Fruit fly (Drosophila melanogaster) whole organism, embryonic: Measurements from ENCODE around the gene CG8892.

Experiments
- Blimp-1 ChIP-seq: fragments of 200-800 bp; sonication (Bioruptor generic); optimal IDR thresholded peaks from 3 replicates; lab custom pipeline; 2018; ENCODE audit warnings: missing biosample characterization, missing genetic modification characterization, mild to moderate bottlenecking, moderate library complexity, missing genetic modification reagents
- CG1024 ChIP-seq: fragments of 200-800 bp; sonication (Bioruptor generic); IDR thresholded peaks from 2 replicates; pipeline ENCODE4 v1.3.6; 2022; ENCODE audit warnings: missing biosample characterization, missing genetic modification characterization
- CG10565 ChIP-seq: fragments of 200-800 bp; sonication (Bioruptor generic); optimal IDR thresholded peaks from 3 replicates; lab custom pipeline; 2016; ENCODE audit warnings: missing biosample characterization, mild to moderate bottlenecking, missing genetic modification characterization
- CG11504 ChIP-seq: fragments of 200-800 bp; sonication (Bioruptor generic); optimal IDR thresholded peaks from 3 replicates; lab custom pipeline; 2019; ENCODE audit warnings: missing biosample characterization, mild to moderate bottlenecking, missing genetic modification characterization, moderate library complexity
- CG11560 ChIP-seq: fragments of 200-800 bp; sonication (Bioruptor generic); IDR thresholded peaks from 3 replicates; pipeline ENCODE4 v1.3.6; 2022; ENCODE audit warnings: missing biosample characterization, missing genetic modification characterization
- CG12391 ChIP-seq: fragments of 200-800 bp; sonication (Bioruptor generic); optimal IDR thresholded peaks from 3 replicates; lab custom pipeline; 2018; ENCODE audit warnings: missing biosample characterization, mild to moderate bottlenecking, missing genetic modification characterization, moderate library complexity
- CG14441 ChIP-seq: fragments of 200-800 bp; sonication (Bioruptor generic); IDR thresholded peaks from 2 replicates; pipeline ENCODE4 v1.3.6; 2022; ENCODE audit warnings: missing biosample characterization, missing genetic modification characterization
- CG1647 ChIP-seq: fragments of 200-800 bp; sonication (Bioruptor generic); optimal IDR thresholded peaks from 3 replicates; lab custom pipeline; 2016; ENCODE audit warnings: missing biosample characterization, missing genetic modification characterization
- CG16813 ChIP-seq: fragments of 200-800 bp; sonication (Bioruptor generic); IDR thresholded peaks from 3 replicates; pipeline ENCODE4 v1.3.6; 2022; ENCODE audit warnings: missing biosample characterization, missing genetic modification characterization; ENCODE audit not compliant: partially characterized antibody
- CG17385 ChIP-seq: fragments of 200-800 bp; sonication (Bioruptor generic); optimal IDR thresholded peaks from 3 replicates; lab custom pipeline; 2018; ENCODE audit warnings: missing biosample characterization, mild to moderate bottlenecking, missing genetic modification characterization
- CG18619 ChIP-seq: fragments of 200-800 bp; sonication (Bioruptor generic); optimal IDR thresholded peaks from 3 replicates; lab custom pipeline; 2017; ENCODE audit warnings: missing biosample characterization, mild to moderate bottlenecking, missing genetic modification characterization
- CG2889 ChIP-seq: fragments of 200-800 bp; sonication (Bioruptor generic); IDR thresholded peaks from 3 replicates; pipeline ENCODE4 v1.3.6; 2022; ENCODE audit warnings: missing biosample characterization, missing genetic modification characterization
- CG31441 ChIP-seq: fragments of 200-800 bp; sonication (Bioruptor generic); IDR thresholded peaks from 2 replicates; pipeline ENCODE4 v1.3.6; 2022; ENCODE audit warnings: missing biosample characterization, missing genetic modification characterization
- CG34376 ChIP-seq: fragments of 200-800 bp; sonication (Bioruptor generic); optimal IDR thresholded peaks from 2 replicates; lab custom pipeline; 2018; ENCODE audit warnings: missing biosample characterization, mild to moderate bottlenecking, missing genetic modification characterization
- CG4328 ChIP-seq: fragments of 200-800 bp; sonication (Bioruptor generic); optimal IDR thresholded peaks from 3 replicates; lab custom pipeline; 2017; ENCODE audit warnings: missing biosample characterization, missing genetic modification reagents, missing genetic modification characterization
- CG4360 ChIP-seq: fragments of 200-800 bp; sonication (Bioruptor generic); IDR thresholded peaks from 2 replicates; pipeline ENCODE4 v1.3.6; 2022; ENCODE audit warnings: missing biosample characterization, missing genetic modification characterization
- CG8388 ChIP-seq: fragments of 200-800 bp; sonication (Bioruptor generic); optimal IDR thresholded peaks from 2 replicates; lab custom pipeline; 2019; ENCODE audit warnings: missing biosample characterization, mild to moderate bottlenecking, missing genetic modification characterization, moderate library complexity
- Dad ChIP-seq: fragments of 200-800 bp; sonication (Bioruptor generic); optimal IDR thresholded peaks from 3 replicates; lab custom pipeline; 2016; ENCODE audit warnings: missing biosample characterization, missing genetic modification characterization
- Dip3 ChIP-seq: fragments of 200-800 bp; sonication (Bioruptor generic); optimal IDR thresholded peaks from 3 replicates; lab custom pipeline; 2016; ENCODE audit warnings: missing biosample characterization, missing genetic modification characterization
- Doc2 ChIP-seq: fragments of 200-800 bp; sonication (Bioruptor generic); IDR thresholded peaks from 2 replicates; pipeline ENCODE4 v1.3.6; 2022; ENCODE audit warnings: missing biosample characterization, missing genetic modification characterization
- ERR ChIP-seq: fragments of 200-800 bp; sonication (Bioruptor generic); optimal IDR thresholded peaks from 2 replicates; lab custom pipeline; 2016; ENCODE audit warnings: missing biosample characterization, missing genetic modification characterization
- Gug ChIP-seq: fragments of 200-800 bp; sonication (Bioruptor generic); IDR thresholded peaks from 4 replicates; pipeline ENCODE4 v1.3.6; 2022; ENCODE audit warnings: missing biosample characterization, missing genetic modification characterization
- HHEX ChIP-seq: fragments of 200-800 bp; sonication (Bioruptor generic); optimal IDR thresholded peaks from 3 replicates; lab custom pipeline; 2017; ENCODE audit warnings: missing biosample characterization, mild to moderate bottlenecking, missing genetic modification characterization, missing genetic modification reagents
- HLH4C ChIP-seq: fragments of 200-800 bp; sonication (Bioruptor generic); IDR thresholded peaks from 3 replicates; pipeline ENCODE4 v1.3.6; 2022; ENCODE audit warnings: missing biosample characterization, missing genetic modification characterization; ENCODE audit not compliant: partially characterized antibody
- Hmx ChIP-seq: fragments of 200-800 bp; sonication (Bioruptor generic); optimal IDR thresholded peaks from 2 replicates; lab custom pipeline; 2016; ENCODE audit warnings: missing biosample characterization, missing genetic modification characterization
- Hsf ChIP-seq: fragments of 200-800 bp; sonication (Bioruptor generic); optimal IDR thresholded peaks from 3 replicates; lab custom pipeline; 2016; ENCODE audit warnings: missing biosample characterization, missing genetic modification characterization
- MBD-R2 ChIP-seq: fragments of 200-800 bp; sonication (Bioruptor generic); IDR thresholded peaks from 2 replicates; pipeline ENCODE4 v1.3.6; 2022; ENCODE audit warnings: missing biosample characterization, missing genetic modification characterization
- Max ChIP-seq: fragments of 200-800 bp; sonication (Bioruptor generic); optimal IDR thresholded peaks from 2 replicates; lab custom pipeline; 2016; ENCODE audit warnings: missing biosample characterization, mild to moderate bottlenecking, missing genetic modification characterization
- Mes4 ChIP-seq: fragments of 200-800 bp; sonication (Bioruptor generic); optimal IDR thresholded peaks from 2 replicates; lab custom pipeline; 2016; ENCODE audit warnings: missing biosample characterization, missing genetic modification characterization
- Oaz ChIP-seq: fragments of 200-800 bp; sonication (Bioruptor generic); IDR thresholded peaks from 2 replicates; pipeline ENCODE4 v1.3.6; 2022; ENCODE audit warnings: missing biosample characterization, missing genetic modification characterization
- PHDP ChIP-seq: fragments of 200-800 bp; sonication (Bioruptor generic); optimal IDR thresholded peaks from 3 replicates; lab custom pipeline; 2018; ENCODE audit warnings: missing biosample characterization, mild to moderate bottlenecking, missing genetic modification characterization, moderate library complexity
- Trl ChIP-seq, 3 experiments: fragments of >200 bp in 2 of 3; fragments of 200-800 bp in 1 of 3; sonication (Bioruptor generic) in 1 of 3; optimal IDR thresholded peaks; 2 replicates in 1 of 3; 3 replicates in 2 of 3; lab custom pipeline; 2016 to 2017; ENCODE audit warnings: missing biosample characterization in 1 of 3, missing genetic modification characterization in 1 of 3
- amos ChIP-seq: fragments of 200-800 bp; sonication (Bioruptor generic); IDR thresholded peaks from 2 replicates; pipeline ENCODE4 v1.3.6; 2022; ENCODE audit warnings: missing biosample characterization, missing genetic modification characterization; ENCODE audit not compliant: partially characterized antibody
- bbx ChIP-seq: fragments of 200-800 bp; sonication (Bioruptor generic); IDR thresholded peaks from 2 replicates; pipeline ENCODE4 v1.3.6; 2022; ENCODE audit warnings: missing biosample characterization, missing genetic modification characterization; ENCODE audit not compliant: partially characterized antibody
- exex ChIP-seq: fragments of 200-800 bp; sonication (Bioruptor generic); optimal IDR thresholded peaks from 4 replicates; lab custom pipeline; 2018; ENCODE audit warnings: missing biosample characterization, mild to moderate bottlenecking, missing genetic modification characterization, moderate library complexity
- gcm ChIP-seq: fragments of 200-800 bp; sonication (Bioruptor generic); optimal IDR thresholded peaks from 2 replicates; lab custom pipeline; 2019; ENCODE audit warnings: missing biosample characterization, mild to moderate bottlenecking, missing genetic modification characterization, moderate library complexity
- gro ChIP-seq: fragments of 200-800 bp; sonication (Bioruptor generic); optimal IDR thresholded peaks from 2 replicates; lab custom pipeline; 2016; ENCODE audit warnings: missing biosample characterization, missing genetic modification characterization
- ham ChIP-seq: fragments of 200-800 bp; sonication (Bioruptor generic); IDR thresholded peaks from 2 replicates; pipeline ENCODE4 v1.3.6; 2022; ENCODE audit warnings: missing biosample characterization, missing genetic modification characterization
- hth ChIP-seq: fragments of >200 bp; optimal IDR thresholded peaks from 2 replicates; lab custom pipeline; 2017; ENCODE audit warnings: inconsistent platforms
- jing ChIP-seq: fragments of 200-800 bp; sonication (Bioruptor generic); optimal IDR thresholded peaks from 2 replicates; lab custom pipeline; 2018; ENCODE audit warnings: missing biosample characterization, mild to moderate bottlenecking, missing genetic modification characterization
- lilli ChIP-seq: fragments of 200-800 bp; sonication (Bioruptor generic); optimal IDR thresholded peaks from 3 replicates; lab custom pipeline; 2016; ENCODE audit warnings: missing biosample characterization, missing genetic modification characterization
- lmd ChIP-seq: fragments of 200-800 bp; sonication (Bioruptor generic); IDR thresholded peaks from 2 replicates; pipeline ENCODE4 v1.3.6; 2022; ENCODE audit warnings: missing biosample characterization, missing genetic modification characterization
- pros ChIP-seq: fragments of 200-800 bp; sonication (Bioruptor generic); optimal IDR thresholded peaks from 3 replicates; lab custom pipeline; 2019; ENCODE audit warnings: missing biosample characterization, mild to moderate bottlenecking, missing genetic modification characterization, moderate library complexity
- sisA ChIP-seq: fragments of 200-800 bp; sonication (Bioruptor generic); IDR thresholded peaks from 2 replicates; pipeline ENCODE4 v1.3.6; 2022; ENCODE audit warnings: missing biosample characterization, missing genetic modification characterization
- slou ChIP-seq: fragments of 200-800 bp; sonication (Bioruptor generic); optimal IDR thresholded peaks from 3 replicates; lab custom pipeline; 2016; ENCODE audit warnings: missing biosample characterization, missing genetic modification characterization
- stc ChIP-seq: fragments of 200-800 bp; sonication (Bioruptor generic); IDR thresholded peaks from 2 replicates; pipeline ENCODE4 v1.3.6; 2022; ENCODE audit warnings: missing biosample characterization, missing genetic modification characterization
- tin ChIP-seq: fragments of 200-800 bp; sonication (Bioruptor generic); optimal IDR thresholded peaks from 3 replicates; lab custom pipeline; 2016; ENCODE audit warnings: missing biosample characterization, missing genetic modification characterization
- z ChIP-seq: fragments of 200-800 bp; sonication (Bioruptor generic); IDR thresholded peaks from 3 replicates; pipeline ENCODE4 v1.3.6; 2022; ENCODE audit warnings: missing biosample characterization, missing genetic modification characterization
- zf30C ChIP-seq: fragments of 200-800 bp; sonication (Bioruptor generic); optimal IDR thresholded peaks from 3 replicates; lab custom pipeline; 2018; ENCODE audit warnings: missing biosample characterization, mild to moderate bottlenecking, missing genetic modification characterization
- zfh2 ChIP-seq: fragments of 200-800 bp; sonication (Bioruptor generic); optimal IDR thresholded peaks from 2 replicates; lab custom pipeline; 2016; ENCODE audit warnings: missing biosample characterization, missing genetic modification characterization

Gene CG8892

dm6 chr2L:5001582-5001929, 20.2 kb upstream of the CG8892 start:
- TF ChIP-seq lmd (GFP tag; lab: Robert Waterston, UW): no peak
- TF ChIP-seq HLH4C: no peak
- no peak for TF ChIP-seq pros (GFP tag; lab: Kevin White, UChicago)
- no peak for TF ChIP-seq CG4328 (GFP tag; lab: Kevin White, UChicago)
- no peak for TF ChIP-seq tin (GFP tag; lab: Kevin White, UChicago)
- no peak for TF ChIP-seq CG11560 (tag; lab: Robert Waterston, UW)
- no peak for TF ChIP-seq Blimp-1 (GFP tag; lab: Kevin White, UChicago)
- TF ChIP-seq CG18619 (GFP tag; lab: Kevin White, UChicago): no peak
- no peak for TF ChIP-seq jing (GFP tag; lab: Kevin White, UChicago)
- peak; percentile 21 for TF ChIP-seq exex (tag; lab: Kevin White, UChicago)
- TF ChIP-seq CG14441 (GFP tag; lab: Robert Waterston, UW): no peak
- no peak for TF ChIP-seq stc
- TF ChIP-seq amos: no peak
- TF ChIP-seq gcm (GFP tag; lab: Kevin White, UChicago): no peak
- peak in 1 of 2 experiments; percentile 3 for TF ChIP-seq Trl (optimal IDR thresholded peaks at IDR 0.05; lab: Kevin White, UChicago)
- TF ChIP-seq Trl (GFP tag; optimal IDR thresholded peaks at IDR 0.05; lab: Kevin White, UChicago): no peak
- no peak for TF ChIP-seq lilli (GFP tag; lab: Kevin White, UChicago)
- no peak for TF ChIP-seq CG4360 (GFP tag; lab: Robert Waterston, UW)
- TF ChIP-seq, all 482 proteins: peak for 2

dm6 chr2L:5000919-5001581, 19.7 kb upstream of the CG8892 start:
- TF ChIP-seq hth (lab: Kevin White, UChicago) (no peak), CG1024 (GFP tag; lab: Robert Waterston, UW) (0 out of 2 replicates have a peak, but pooled peaks have one; percentile 11), CG10565 (GFP tag; lab: Kevin White, UChicago) (no peak), z (no peak), CG2889 (GFP tag; lab: Robert Waterston, UW) (0 out of 3 replicates have a peak, but pooled peaks have one; percentile 40), CG16813 (GFP tag; lab: Robert Waterston, UW) (no peak), Gug (peak; percentile 37; the same call in 2 of the 4 replicates), slou (GFP tag; lab: Kevin White, UChicago) (no peak), Dip3 (GFP tag; lab: Kevin White, UChicago) (no peak), Oaz (GFP tag; lab: Robert Waterston, UW) (0 out of 2 replicates have a peak, but pooled peaks have one; percentile 6), sisA (peak; percentile 3; the same call in 1 of the 2 replicates), gro (GFP tag; lab: Kevin White, UChicago) (no peak), Hsf (GFP tag; lab: Kevin White, UChicago) (no peak), CG11504 (tag; lab: Kevin White, UChicago) (no peak), CG8388 (GFP tag; lab: Kevin White, UChicago) (no peak), CG31441 (no peak), Doc2 (GFP tag; lab: Robert Waterston, UW) (0 out of 2 replicates have a peak, but pooled peaks have one; percentile 4), CG34376 (GFP tag; lab: Kevin White, UChicago) (no peak), PHDP (no peak), bbx (GFP tag; lab: Robert Waterston, UW) (peak; percentile 13; the same call in 1 of the 2 replicates), HHEX (GFP tag; lab: Kevin White, UChicago) (no peak), Hmx (GFP tag; lab: Kevin White, UChicago) (no peak), MBD-R2 (GFP tag; lab: Robert Waterston, UW) (peak; percentile 47; the same call in 1 of the 2 replicates), ham (GFP tag; lab: Robert Waterston, UW) (no peak), Max (GFP tag; lab: Kevin White, UChicago) (no peak), ERR (GFP tag; lab: Kevin White, UChicago) (peak; percentile 49), Mes4 (GFP tag; lab: Kevin White, UChicago) (no peak), CG17385 (no peak), Dad (GFP tag; lab: Kevin White, UChicago) (no peak), zfh2 (no peak), CG1647 (no peak), zf30C (GFP tag; lab: Kevin White, UChicago) (no peak), CG12391 (tag; lab: Kevin White, UChicago) (no peak)
